Fruit fly (Drosophila melanogaster) ovary, adult (tissue): Measurements from ENCODE around the gene Cpr76Bc.
"Not testable (repeated sequence)": the region's sequence is repeated elsewhere in the genome, so short reads cannot be mapped to it uniquely, and the experiment has no call there.

Source experiments
- CG17801 ChIP-seq: fragments of 200-800 bp; optimal IDR thresholded peaks from 2 replicates; lab custom pipeline; 2019; ENCODE audit warnings: missing biosample characterization, mild to moderate bottlenecking, missing genetic modification characterization, moderate library complexity; ENCODE audit not compliant: partially characterized antibody

Gene Cpr76Bc

dm6 chr3L:19520645-19521044 is at the start of gene Cpr76Bc:
Gene Cpr76Bc, plus strand, starts transcription at chr3L:19520945.
- TF ChIP-seq CG17801 (GFP tag; lab: Kevin White, UChicago), result no peak

dm6 chr3L:19472128-19472527 is 48.6 kb upstream of the Cpr76Bc start, which contains the start of the genes 825-Oak and CG12519:
Gene 825-Oak, minus strand, starts transcription at chr3L:19472228.
Gene CG12519, plus strand, starts transcription at chr3L:19472491.
- not testable (repeated sequence) for TF ChIP-seq CG17801 (GFP tag; lab: Kevin White, UChicago)

- TF ChIP-seq CG17801 (GFP tag; lab: Kevin White, UChicago), result not testable (repeated sequence)
Observed at dm6 chr3L:19475478-19475877, 45.3 kb upstream of the Cpr76Bc start, which contains the start of the genes CG18294 and CG32213. Gene CG18294, minus strand, starts transcription at chr3L:19475578. Gene CG32213, plus strand, starts transcription at chr3L:19475839.

DNA sequence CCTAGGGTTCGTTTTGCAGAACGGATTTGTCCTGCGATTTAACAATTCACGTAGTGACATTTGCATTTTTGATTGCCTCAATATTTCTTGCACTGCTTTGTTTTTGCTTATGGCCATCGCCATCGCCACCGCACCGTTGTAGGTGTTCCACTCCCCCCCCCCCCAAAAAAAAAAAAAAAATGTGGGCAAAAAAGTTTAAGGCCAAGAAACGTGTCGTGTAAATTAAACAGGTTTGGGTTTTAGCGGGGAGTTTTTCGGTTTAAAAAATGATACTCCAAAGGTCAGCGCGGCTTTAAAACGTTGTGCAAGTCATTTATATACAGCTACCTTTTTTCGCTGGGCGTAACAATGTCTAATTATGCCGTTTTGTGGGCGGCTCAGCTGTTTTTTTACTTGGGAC is 39.5 kb upstream of the Cpr76Bc start:
- no peak for TF ChIP-seq CG17801 (GFP tag; lab: Kevin White, UChicago)

- no peak for TF ChIP-seq CG17801 (GFP tag; lab: Kevin White, UChicago)
Observed at dm6 chr3L:19482014-19482413, 38.7 kb upstream of the Cpr76Bc start.

DNA sequence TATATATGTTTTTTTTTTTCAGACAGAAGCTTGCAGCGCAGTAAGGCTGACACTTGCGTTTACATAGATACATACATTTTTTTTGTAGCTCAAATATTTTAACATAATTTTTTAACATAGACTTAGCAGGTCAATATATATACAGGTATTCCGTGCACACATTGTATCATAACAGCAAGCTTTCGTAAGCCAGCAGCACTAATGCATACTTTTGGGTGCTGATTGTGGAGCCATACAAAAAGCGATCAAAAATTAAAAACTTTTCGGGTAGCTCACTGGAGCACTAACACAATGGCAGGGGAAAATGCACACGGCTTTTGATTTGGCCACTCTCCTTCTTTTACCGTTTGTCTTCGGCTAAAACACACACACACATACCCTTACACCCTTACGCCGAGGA is 37.7 kb upstream of the Cpr76Bc start:
- no peak for TF ChIP-seq CG17801 (GFP tag; lab: Kevin White, UChicago)

DNA sequence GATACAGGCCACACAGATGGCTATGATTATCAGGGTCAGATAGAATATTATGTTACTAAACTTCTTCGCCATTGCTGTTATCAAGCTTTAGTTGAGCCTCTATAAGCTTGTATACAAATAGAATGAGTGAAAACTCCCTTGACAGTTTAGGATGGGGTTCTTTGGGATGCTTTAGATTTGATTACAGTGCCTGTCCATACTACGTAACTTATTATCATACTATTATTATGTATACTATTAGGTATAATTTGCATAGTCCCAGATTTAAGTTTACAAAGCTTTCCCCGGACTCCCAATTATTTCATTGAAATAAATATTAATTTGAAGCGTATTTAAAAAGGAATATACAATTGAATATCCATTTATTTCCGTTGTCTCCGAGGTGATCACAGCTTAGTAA is 34.3 kb upstream of the Cpr76Bc start, which contains the start of gene brv1:
Gene brv1, minus strand, starts transcription at position 101 of the 400 bp plus-strand sequence.
- TF ChIP-seq CG17801 (GFP tag; lab: Kevin White, UChicago), result no peak

- not testable (repeated sequence) for TF ChIP-seq CG17801 (GFP tag; lab: Kevin White, UChicago)
Observed at dm6 chr3L:19487260-19487659, 33.5 kb upstream of the Cpr76Bc start, which contains the start of gene CG32212. Gene CG32212, plus strand, starts transcription at chr3L:19487560.

DNA sequence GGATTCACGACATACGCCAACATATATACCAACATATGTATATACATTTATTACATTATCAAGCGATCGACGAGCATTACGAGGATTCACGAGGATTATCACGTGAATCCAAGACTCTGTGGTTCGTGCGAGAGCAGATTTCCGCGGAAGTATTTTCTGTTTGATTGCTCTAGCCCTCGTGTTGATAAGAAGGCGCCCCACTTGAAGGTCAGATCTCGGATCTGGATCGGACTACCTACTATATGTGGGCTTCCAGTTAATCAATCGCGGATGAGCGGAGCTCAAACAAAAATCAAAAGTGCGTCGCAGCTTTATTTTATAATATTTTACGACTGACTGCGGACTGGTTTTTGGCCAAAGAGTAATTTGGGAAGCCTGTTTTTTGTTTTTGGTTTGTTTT is 25.8 kb upstream of the Cpr76Bc start:
- no peak for TF ChIP-seq CG17801 (GFP tag; lab: Kevin White, UChicago)

- TF ChIP-seq CG17801 (GFP tag; lab: Kevin White, UChicago), result peak; percentile 43
Observed at dm6 chr3L:19495991-19496588, 24.7 kb upstream of the Cpr76Bc start.

DNA sequence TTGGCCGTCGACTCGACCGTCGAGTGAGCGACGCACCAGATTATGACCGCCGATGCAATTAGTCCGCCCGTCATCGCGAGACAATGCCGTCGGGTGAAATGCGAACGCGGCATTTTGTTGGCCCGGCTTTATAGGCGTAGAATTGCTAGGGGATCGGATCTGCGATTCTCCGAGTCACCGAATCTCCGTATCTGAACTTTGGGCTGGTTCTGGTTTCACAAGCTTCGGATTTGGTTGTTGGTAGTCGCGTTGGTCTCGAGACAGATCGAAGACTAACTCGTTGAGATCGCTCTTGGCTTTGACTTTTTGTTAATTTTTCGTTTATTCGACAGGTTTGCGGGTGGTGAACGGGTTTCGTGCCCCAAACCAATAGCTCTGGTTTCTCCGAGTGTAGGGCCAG is 24.1 kb upstream of the Cpr76Bc start:
- no peak for TF ChIP-seq CG17801 (GFP tag; lab: Kevin White, UChicago)

dm6 chr3L:19497135-19497534 is 23.6 kb upstream of the Cpr76Bc start:
- TF ChIP-seq CG17801 (GFP tag; lab: Kevin White, UChicago), result no peak

DNA sequence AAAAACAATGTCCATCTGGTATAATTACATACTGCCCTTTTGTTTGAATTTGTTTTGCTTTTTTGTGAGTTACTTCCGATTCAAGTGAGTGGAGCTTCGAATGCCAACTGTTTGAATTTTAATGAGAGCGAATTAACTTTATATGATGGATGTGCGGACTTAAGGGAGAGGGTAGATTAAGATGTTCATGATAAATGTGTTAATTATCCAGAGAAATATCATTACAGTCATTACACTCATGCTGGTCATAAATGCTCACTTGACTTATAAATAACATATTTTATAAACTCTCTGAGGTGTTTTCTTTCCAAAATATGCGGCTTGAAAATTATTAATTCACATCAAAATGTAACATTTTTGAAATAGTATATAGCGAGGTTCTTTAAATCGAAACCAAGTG is 23.1 kb upstream of the Cpr76Bc start, which contains the start of gene CG9449:
Gene CG9449, minus strand, starts transcription at position 101 of the 400 bp plus-strand sequence.
- TF ChIP-seq CG17801 (GFP tag; lab: Kevin White, UChicago), result no peak

DNA sequence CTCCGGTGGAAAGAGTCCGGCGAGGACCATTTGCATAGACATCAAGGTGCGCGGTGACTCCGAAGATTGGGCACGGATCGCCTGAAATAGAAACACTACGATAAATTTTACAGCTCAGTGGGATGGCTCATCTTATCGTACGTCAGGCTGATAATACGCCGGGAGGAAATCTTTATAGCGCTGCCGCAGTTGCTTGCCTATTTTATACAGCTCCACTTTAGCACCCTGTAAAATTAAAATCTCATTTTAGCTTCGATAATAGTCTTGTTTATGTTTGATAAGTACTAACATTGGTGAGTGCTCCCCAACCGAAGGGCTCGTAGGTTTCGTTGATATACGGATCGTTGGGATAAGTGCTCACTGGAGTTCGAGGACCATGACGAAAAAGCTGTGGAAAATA is 21.4 kb upstream of the Cpr76Bc start:
- no peak for TF ChIP-seq CG17801 (GFP tag; lab: Kevin White, UChicago)

dm6 chr3L:19500698-19501097 is 20.0 kb upstream of the Cpr76Bc start, which contains the start of gene CG9451:
Gene CG9451, minus strand, starts transcription at chr3L:19500798.
- no peak for TF ChIP-seq CG17801 (GFP tag; lab: Kevin White, UChicago)

DNA sequence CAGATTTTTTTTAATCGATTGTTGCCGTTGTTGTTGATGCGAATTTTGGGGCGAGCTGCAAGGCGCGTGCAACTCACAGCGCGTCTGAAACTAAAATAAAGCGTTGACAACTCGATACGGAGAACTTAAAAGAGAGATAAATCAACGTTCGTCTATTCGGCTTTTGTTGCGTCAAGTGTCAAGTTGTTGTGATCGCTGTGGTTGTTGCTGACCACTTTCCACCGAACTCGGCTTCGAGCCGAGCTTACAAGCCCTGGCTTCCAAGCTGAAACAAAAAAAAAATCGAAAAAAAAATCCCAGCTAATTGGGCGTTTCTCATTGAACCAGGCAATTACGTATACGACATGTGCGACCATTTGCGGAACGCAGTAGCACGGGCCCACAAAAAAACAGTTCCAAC is 17.0 kb upstream of the Cpr76Bc start, which contains the start of gene CG9452:
Gene CG9452, minus strand, starts transcription at position 101 of the 400 bp plus-strand sequence.
- no peak for TF ChIP-seq CG17801 (GFP tag; lab: Kevin White, UChicago)
